Worm (Caenorhabditis elegans): Measurements from ENCODE around the gene T24E12.2.

T24E12.2 gene

ce11 chrII:3787151-3787550, 4.4 kb downstream of the T24E12.2 start, which contains the start of gene T24E12.13:
TSS of gene T24E12.13 (plus strand) at chrII:3787451.
- TF ChIP-seq sox-4 (tag; optimal IDR thresholded peaks at IDR 0.05) (no peak), mdl-1 (tag; optimal IDR thresholded peaks at IDR 0.05) (no peak), egl-13 (tag; optimal IDR thresholded peaks at IDR 0.05) (no peak), unc-30 (tag; optimal IDR thresholded peaks at IDR 0.05) (no peak), nhr-237 (tag; optimal IDR thresholded peaks at IDR 0.05) (no peak), hpl-2 (GFP tag; optimal IDR thresholded peaks at IDR 0.05) (no peak), nhr-85 (tag) (no peak), C16A3.4 (tag; optimal IDR thresholded peaks at IDR 0.05) (no peak), elt-2 (tag; optimal IDR thresholded peaks at IDR 0.05) (no peak)

ce11 chrII:3788356-3788962, 5.7 kb downstream of the T24E12.2 start:
- TF ChIP-seq C16A3.4 (tag; optimal IDR thresholded peaks at IDR 0.05): no peak
- no peak for TF ChIP-seq dpl-1 (GFP tag; optimal IDR thresholded peaks at IDR 0.05)
- no peak for TF ChIP-seq efl-1 (optimal IDR thresholded peaks at IDR 0.05)
- peak in 1 of 2 experiments; percentile 78 for TF ChIP-seq efl-1 (GFP tag; optimal IDR thresholded peaks at IDR 0.05 in 1 of 2)
- no peak for TF ChIP-seq ceh-82 (tag; optimal IDR thresholded peaks at IDR 0.05)
- no peak for TF ChIP-seq sup-37 (GFP tag; optimal IDR thresholded peaks at IDR 0.05)
- TF ChIP-seq alr-1 (tag; optimal IDR thresholded peaks at IDR 0.05; ENCODE audit: borderline replicate concordance): no peak
- TF ChIP-seq elt-2 (tag; optimal IDR thresholded peaks at IDR 0.05): peak; percentile 77
- TF ChIP-seq isw-1 (GFP tag; IDR thresholded peaks at IDR 0.05): no peak
- TF ChIP-seq nhr-11 (tag; optimal IDR thresholded peaks at IDR 0.05): no peak

- TF ChIP-seq pag-3 (tag; optimal IDR thresholded peaks at IDR 0.05; ENCODE audit: borderline replicate concordance, insufficient read depth): no peak
- TF ChIP-seq nhr-85 (tag): no peak
- no peak for TF ChIP-seq hlh-4 (tag; optimal IDR thresholded peaks at IDR 0.05)
- TF ChIP-seq zip-4 (GFP tag; optimal IDR thresholded peaks at IDR 0.05): no peak
- TF ChIP-seq efl-1 (optimal IDR thresholded peaks at IDR 0.05): no peak
- no peak for TF ChIP-seq efl-1 (GFP tag; optimal IDR thresholded peaks at IDR 0.05 in 1 of 2)
- TF ChIP-seq lir-3 (tag; optimal IDR thresholded peaks at IDR 0.05; ENCODE audit: poor library complexity): no peak
- no peak for TF ChIP-seq C16A3.4 (tag; optimal IDR thresholded peaks at IDR 0.05)
- no peak for TF ChIP-seq fos-1 (tag; optimal IDR thresholded peaks at IDR 0.05)
- TF ChIP-seq nhr-237 (tag; optimal IDR thresholded peaks at IDR 0.05): no peak
- no peak for TF ChIP-seq nhr-19 (GFP tag; conservative IDR thresholded peaks at IDR 0.05)
- TF ChIP-seq zag-1 (tag; optimal IDR thresholded peaks at IDR 0.05): no peak
Observed at ce11 chrII:3793336-3793735, 10.6 kb downstream of the T24E12.2 start, which contains the start of gene fbxb-99. TSS of gene fbxb-99 (minus strand) at chrII:3793436.

ce11 chrII:3795323-3795722, 12.6 kb downstream of the T24E12.2 start, which contains the start of gene Y8A9A.2:
TSS of gene Y8A9A.2 (plus strand) at chrII:3795623.
- TF ChIP-seq efl-1 (optimal IDR thresholded peaks at IDR 0.05): no peak
- peak in 1 of 2 experiments; percentile 25 for TF ChIP-seq efl-1 (GFP tag; optimal IDR thresholded peaks at IDR 0.05 in 1 of 2)
- no peak for TF ChIP-seq grh-1 (GFP tag; IDR thresholded peaks at IDR 0.05)
- no peak for TF ChIP-seq tlp-1 (tag; optimal IDR thresholded peaks at IDR 0.05)

ce11 chrII:3803219-3803618, 20.5 kb downstream of the T24E12.2 start, which contains the start of gene ins-32:
TSS of gene ins-32 (minus strand) at chrII:3803319.
- no peak for TF ChIP-seq lin-39 (tag; optimal IDR thresholded peaks at IDR 0.05)
- no peak for TF ChIP-seq elt-3 (tag; optimal IDR thresholded peaks at IDR 0.05)
- TF ChIP-seq efl-3 (GFP tag; optimal IDR thresholded peaks at IDR 0.05): no peak
- no peak for TF ChIP-seq egl-27 (tag; optimal IDR thresholded peaks at IDR 0.05)
- no peak for TF ChIP-seq zag-1 (tag; optimal IDR thresholded peaks at IDR 0.05)
- TF ChIP-seq fos-1 (tag; optimal IDR thresholded peaks at IDR 0.05): no peak
- TF ChIP-seq ceh-63 (GFP tag; optimal IDR thresholded peaks at IDR 0.05): no peak
- no peak for TF ChIP-seq mep-1 (tag; optimal IDR thresholded peaks at IDR 0.05)
- no peak for TF ChIP-seq nhr-90 (tag; optimal IDR thresholded peaks at IDR 0.05; ENCODE audit: poor library complexity)
